Fruit fly (Drosophila melanogaster): ENCODE results near the gene foxo.

The foxo gene

DNA sequence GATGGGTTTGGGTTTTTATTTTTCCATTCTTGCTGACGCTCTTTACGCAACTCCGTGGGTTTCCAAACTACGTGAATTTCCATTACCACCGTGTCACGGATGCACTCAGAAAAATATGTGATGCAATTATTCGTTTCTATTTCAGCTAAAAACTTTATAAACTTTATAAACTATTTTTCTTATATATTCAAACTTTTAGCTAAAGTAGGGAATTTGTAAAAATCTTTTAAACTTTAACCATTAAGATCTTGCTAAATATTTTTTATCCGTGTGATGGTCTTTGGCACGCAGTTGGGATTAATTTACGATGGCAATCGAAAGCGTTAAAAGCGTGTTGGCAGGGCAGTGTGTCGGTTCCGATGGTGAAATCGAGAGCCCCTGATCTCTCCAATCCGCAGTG is 38.7 kb downstream of the foxo start:
- TF ChIP-seq CG8478 (optimal IDR thresholded peaks at IDR 0.05): no peak
- TF ChIP-seq CTCF (optimal IDR thresholded peaks at IDR 0.05): no peak

DNA sequence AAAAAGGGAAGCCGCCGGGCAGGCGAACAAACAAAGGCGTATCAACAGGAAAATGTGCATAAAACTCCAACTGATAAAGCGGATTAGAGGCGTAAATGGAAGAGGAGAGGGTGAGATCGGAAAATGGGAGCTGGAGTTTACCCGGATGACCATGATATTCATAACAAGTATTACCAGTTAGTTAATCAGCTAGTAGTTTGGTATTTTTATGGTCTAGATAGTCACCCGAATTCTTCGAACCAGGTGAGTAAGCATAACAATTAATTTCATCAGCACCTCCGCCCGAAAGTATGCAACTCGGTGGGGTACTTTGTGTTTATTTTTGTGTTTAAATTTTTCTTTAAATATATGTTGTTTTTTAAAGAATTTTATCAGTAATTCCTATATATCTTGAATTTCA is 39.2 kb downstream of the foxo start:
- TF ChIP-seq CG8478 (optimal IDR thresholded peaks at IDR 0.05) (no peak), CTCF (optimal IDR thresholded peaks at IDR 0.05) (no peak)

DNA sequence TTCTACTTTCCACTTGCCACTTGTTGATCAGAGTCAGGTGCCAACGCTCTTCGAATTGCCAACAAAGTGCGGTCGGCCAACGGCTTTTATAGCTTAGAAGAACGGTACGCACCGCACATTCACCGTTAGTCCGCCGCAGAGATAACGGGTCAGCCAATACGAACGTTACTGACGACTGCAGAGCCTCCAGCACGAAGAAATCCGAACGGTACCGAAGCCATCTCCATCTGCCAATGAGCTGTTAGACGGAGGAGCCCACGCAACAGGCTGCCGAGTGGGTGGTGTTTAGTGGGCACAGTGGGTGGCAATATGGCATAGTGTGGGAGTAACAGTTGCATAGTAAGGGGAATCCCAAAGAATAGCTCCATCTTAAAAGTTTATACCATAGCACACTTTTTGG is 40.0 kb downstream of the foxo start, which contains the start of gene CCHa1:
Gene CCHa1, minus strand, starts transcription at position 44 of the 400 bp plus-strand sequence.
- TF ChIP-seq CG8478 (optimal IDR thresholded peaks at IDR 0.05): no peak
- TF ChIP-seq CTCF (optimal IDR thresholded peaks at IDR 0.05): no peak

DNA sequence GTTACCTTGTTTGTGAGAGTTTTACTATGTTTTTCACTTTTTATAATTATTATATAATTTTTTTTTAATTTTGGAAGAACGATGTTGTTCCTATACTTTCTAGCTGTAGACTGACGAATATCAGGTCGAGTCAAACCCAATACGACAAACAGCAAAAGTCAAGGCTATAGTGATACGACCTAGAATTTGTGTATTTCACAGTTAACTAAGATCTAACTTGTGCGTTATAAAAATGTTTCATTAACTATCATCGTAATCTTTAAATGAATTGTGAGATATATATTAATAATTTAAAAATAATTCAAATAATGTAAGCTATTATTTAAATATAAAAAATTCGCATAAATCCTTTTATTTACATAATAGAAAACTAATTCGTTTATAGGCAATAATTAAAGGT is 41.2 kb downstream of the foxo start, which contains the start of gene CG9920:
Gene CG9920, minus strand, starts transcription at position 101 of the 400 bp plus-strand sequence.
- TF ChIP-seq CTCF (optimal IDR thresholded peaks at IDR 0.05): no peak
- TF ChIP-seq CG8478 (optimal IDR thresholded peaks at IDR 0.05): no peak

DNA sequence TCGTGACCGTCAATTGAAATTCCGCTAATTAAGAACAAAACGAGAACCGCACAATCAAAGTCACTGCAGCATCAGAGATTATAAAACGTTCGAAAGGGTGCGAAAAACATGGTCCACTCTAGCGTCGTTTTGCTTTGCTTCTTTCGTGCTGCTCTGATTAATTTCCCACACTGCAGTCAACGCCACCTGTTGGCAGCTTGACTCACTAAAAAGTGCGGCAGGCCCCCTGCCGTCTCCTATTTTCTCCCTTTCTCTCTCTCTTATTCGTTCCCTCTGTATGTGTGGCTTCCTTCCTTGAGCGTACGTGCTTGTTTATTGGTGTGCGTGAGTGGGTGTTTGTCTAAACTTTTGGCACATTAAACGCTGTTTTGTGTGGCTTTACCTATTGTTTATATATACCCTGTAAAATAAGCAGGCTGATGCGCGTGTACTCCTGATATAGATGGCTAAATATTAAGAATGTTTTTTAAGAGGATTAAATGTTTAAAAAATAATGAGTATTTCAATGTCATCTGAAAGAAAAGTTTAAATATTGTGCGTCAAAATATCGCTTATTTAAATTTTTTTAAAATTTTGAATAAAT is 41.9 kb downstream of the foxo start:
- TF ChIP-seq CTCF (optimal IDR thresholded peaks at IDR 0.05) (peak; percentile 74 to 79), CG8478 (optimal IDR thresholded peaks at IDR 0.05) (no peak)

DNA sequence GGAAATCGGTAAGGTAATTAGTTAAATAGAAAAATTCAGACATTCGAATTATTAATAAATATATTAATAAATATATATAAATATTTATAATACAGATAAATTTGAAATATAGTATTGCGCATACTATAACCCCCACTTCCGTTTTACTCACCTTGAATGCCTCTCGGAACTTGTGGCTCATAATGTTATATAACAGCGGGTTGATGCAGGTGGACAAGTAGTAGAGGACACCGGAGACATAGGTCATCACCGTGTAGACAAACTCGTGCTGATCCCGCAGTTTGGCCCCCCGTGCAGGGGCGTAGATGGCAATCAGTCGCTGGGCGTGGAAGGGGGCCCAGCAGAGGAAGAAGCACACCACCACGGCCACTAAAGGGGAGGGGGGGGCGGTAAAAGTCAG is 44.2 kb downstream of the foxo start:
- TF ChIP-seq CTCF (optimal IDR thresholded peaks at IDR 0.05) (no peak), CG8478 (optimal IDR thresholded peaks at IDR 0.05) (no peak)

DNA sequence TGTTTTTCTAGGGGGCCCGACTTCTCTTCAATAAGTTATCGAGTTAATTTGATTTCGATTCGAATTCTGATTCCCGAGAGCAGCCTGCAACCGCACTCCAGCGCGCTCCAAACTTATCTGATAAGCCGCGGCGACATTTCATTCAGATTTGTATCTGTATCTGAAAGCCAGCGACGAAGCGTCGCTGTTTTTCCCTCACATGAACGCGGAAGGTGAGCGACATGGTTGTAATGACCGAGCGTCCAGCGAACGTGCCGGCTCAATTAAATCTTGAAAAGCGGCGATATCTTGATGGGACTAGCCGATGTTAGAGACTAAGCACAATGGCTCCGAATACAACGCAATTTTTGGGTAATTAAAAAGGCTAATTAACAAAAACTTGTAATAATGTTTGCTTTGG is 46.3 kb downstream of the foxo start, which contains the start of gene PK1-R:
Gene PK1-R, minus strand, starts transcription at position 101 of the 400 bp plus-strand sequence.
- TF ChIP-seq CG8478 (optimal IDR thresholded peaks at IDR 0.05) (no peak), CTCF (optimal IDR thresholded peaks at IDR 0.05) (no peak)

DNA sequence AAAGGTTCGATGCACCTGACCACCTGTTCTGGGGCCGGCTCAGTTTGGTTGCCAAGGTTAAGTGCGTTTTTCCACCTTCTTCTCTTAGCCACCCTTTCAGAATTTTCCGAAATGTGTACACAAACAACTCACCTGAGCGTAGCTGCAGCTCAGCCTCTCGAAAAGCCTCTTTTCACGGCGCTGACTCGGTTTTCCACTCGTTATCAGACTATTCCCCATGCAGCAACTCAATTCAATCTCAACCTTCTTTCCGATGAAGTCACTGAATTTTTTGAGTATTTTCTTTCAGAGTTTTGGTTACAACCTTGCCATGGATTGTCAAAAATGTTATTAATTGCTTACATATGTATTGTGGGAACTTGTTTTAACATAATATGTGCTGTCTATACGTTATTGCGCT is 50.9 kb downstream of the foxo start:
- no peak for TF ChIP-seq CG8478 (optimal IDR thresholded peaks at IDR 0.05)
- TF ChIP-seq CTCF (optimal IDR thresholded peaks at IDR 0.05): no peak

DNA sequence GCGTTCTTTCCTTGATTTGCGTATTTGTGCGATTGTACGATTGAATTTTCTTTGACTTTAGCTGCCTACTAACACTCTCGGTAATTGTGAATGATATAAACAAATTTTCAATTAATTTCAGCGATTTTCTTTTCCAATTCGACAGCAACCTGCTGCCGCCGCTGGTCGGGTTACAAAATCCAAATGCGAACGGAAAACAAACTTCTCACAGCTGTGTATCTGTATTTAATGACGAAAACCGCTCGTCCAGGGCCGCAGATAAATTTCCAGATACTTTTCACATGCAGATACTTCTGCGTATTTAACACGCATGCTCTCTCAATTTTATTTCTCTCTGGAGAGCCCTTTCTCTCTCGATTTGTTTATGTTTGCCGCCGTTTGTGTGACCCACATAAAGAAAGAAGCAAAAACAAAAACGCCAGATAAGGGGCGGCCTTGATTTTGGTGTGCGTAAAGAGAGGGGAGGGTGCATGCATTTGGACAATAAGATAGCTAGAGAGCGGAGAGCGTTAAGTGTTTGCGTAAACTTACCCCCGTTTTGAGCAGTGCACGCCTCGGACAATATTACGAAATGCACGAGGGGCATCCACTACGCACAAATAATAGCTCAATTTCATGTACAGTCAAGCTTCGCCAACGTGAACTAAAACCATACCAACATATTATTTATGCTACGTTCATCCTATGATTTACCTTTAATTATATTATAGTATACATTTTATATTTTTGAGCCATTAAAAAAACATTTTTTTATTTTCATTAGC is 51.6 kb downstream of the foxo start, which contains the start of gene CG12402:
Gene CG12402, minus strand, starts transcription at position 164 of the 764 bp plus-strand sequence.
- TF ChIP-seq CTCF (optimal IDR thresholded peaks at IDR 0.05) (no peak), CG8478 (optimal IDR thresholded peaks at IDR 0.05) (no peak)

DNA sequence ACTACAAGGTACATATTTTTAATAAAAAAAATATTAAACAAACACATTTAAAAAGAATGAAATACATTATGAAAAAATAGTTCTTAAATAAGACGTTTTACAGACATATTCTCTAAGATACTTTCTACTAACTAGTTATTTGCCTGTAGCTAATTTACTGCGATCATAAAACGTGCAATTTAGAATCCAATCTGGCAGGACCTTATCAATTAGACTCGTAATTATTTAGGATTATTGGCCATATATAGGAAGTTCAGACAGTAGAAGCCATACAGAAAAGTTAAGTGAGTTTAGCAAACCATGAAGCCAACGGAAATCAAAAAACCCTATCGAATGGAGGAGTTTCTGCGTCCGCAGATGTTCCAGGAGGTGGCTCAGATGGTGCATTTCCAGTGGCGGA is 52.4 kb downstream of the foxo start, which contains the start of gene Or88a:
Gene Or88a, plus strand, starts transcription at position 301 of the 400 bp plus-strand sequence.
- TF ChIP-seq CTCF (optimal IDR thresholded peaks at IDR 0.05): no peak

DNA sequence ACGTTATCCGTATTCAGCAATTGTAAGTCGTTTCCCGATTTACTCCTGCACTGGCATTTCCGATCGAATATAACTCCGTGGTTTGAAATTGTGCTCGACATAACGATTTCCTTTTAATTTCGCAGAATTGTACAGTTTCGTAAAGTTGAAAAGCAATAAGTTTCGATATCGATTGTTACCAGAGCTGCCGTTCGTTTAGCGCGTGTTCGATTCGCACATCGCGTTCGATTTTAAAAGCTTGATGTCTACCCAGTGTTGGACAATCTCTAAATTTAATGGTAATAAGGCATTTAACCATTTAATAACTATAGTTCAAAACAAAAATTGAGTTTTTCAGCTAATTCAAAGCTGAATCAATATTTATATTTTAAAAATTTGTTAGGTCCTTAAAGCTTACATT is 55.3 kb downstream of the foxo start, which contains the start of gene CG14357:
Gene CG14357, minus strand, starts transcription at position 101 of the 400 bp plus-strand sequence.
- no peak for TF ChIP-seq CG8478 (optimal IDR thresholded peaks at IDR 0.05)
- TF ChIP-seq CTCF (optimal IDR thresholded peaks at IDR 0.05): no peak

DNA sequence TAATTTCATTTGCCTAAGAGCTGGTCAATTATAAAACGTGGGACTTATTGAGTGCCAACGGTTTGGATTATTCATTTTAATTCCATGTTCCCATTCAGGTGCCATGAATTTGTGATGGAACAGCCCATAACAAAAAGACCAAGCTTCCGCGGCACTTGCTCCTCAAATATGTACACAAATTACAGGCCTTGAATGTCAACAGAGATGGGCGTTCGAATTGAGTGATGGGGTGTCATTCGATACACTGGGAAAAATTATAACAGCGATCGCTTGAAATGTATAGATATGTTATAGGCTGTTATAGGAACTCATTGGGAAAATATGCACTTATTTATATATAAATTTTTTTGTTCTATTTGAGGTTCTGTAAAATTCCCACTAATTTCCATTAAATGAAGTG is 59.3 kb downstream of the foxo start:
- TF ChIP-seq CG8478 (optimal IDR thresholded peaks at IDR 0.05): no peak
- TF ChIP-seq CTCF (optimal IDR thresholded peaks at IDR 0.05): no peak

DNA sequence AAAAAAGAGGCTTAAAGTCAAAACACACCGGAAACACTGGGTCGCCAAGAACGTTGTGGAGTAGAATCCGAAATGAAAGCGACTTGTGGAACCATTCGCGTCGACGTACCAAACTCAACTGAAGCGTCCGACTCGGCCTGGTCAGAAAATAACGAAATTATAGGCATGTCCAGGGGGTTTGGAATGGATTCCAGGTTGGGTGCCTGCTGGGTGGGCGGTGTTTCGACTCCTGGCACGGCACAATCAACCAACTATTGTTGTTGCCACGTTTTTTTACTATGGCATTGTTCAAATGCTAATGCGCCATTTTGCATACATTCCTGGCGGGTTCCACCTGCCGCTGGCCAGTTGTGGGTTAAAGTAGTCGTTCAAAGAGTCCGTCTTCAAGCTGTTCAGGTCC is 61.6 kb downstream of the foxo start, which contains the start of gene Kif19A:
Gene Kif19A, minus strand, starts transcription at position 101 of the 400 bp plus-strand sequence.
- TF ChIP-seq CTCF (optimal IDR thresholded peaks at IDR 0.05): no peak

DNA sequence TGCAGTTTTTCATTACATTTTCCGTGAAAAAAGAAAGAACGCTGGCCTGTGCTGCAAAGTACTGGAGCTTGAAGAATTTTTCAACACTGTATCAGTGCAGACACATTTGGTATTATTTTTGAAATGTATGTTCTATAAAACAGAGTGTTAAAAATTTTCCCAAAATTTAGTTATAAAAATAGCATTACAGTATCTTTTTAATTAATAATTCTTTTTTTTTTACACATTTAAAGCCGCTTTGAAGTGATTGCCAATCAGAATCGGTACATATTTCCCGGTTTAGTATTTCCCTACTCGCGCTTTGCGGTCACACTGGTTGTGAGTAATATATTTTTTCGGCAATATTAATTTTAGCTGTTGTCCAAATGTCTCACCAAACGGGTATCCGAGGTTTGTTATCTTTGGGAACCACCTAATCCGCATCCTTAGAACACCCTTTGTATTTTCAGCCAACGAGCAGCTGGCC is 65.6 kb downstream of the foxo start, which contains the start of the genes Abi and twf:
Gene Abi, minus strand, starts transcription at position 74 of the 466 bp plus-strand sequence.
Gene twf, plus strand, starts transcription at position 308 of the 466 bp plus-strand sequence.
- TF ChIP-seq CTCF (optimal IDR thresholded peaks at IDR 0.05) (no peak), CG8478 (optimal IDR thresholded peaks at IDR 0.05) (no peak)

DNA sequence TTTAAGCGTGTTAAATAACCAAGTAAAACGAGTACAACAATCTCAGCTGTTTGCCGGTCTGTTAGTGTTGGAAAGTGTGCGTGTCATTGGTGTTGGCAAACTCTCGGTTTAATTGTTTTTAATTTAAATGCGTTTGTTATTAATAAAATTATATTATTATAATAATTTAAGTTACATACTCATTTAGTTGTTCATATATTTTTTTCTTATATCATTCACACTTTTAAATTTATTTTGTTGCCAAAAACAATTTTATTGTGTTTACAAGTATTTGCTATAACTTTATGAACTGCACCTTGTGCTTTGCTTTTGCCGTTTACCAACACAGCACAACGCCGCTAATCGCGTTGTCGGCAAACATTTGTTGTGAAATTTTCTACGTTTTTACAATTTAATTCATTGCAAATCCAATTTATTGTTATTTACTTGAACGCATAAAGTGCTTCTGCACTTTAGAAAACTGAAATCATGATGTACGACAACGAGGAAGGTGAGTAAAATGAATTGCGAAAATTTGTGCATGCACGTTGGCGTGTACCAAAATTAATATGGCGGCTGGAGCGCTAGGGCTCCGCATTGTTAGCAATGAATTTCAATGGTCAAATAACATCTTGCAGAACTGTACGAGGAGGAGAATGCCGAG is 68.9 kb downstream of the foxo start, which contains the start of the genes 140up and Polr2B:
Gene 140up, minus strand, starts transcription at position 70 of the 643 bp plus-strand sequence.
Gene Polr2B, plus strand, starts transcription at position 313 of the 643 bp plus-strand sequence.
- TF ChIP-seq CTCF (optimal IDR thresholded peaks at IDR 0.05): no peak
- TF ChIP-seq CG8478 (optimal IDR thresholded peaks at IDR 0.05): no peak

All from S2 (cell line).